ENCODE assay signal across 1 worm cellular context in genomic region chrV:12596795-12597194, ce11.
TF ChIP-seq lines count a peak whose summit lies in the region.

No protein-coding gene starts in this region.

TF ChIP-seq in whole organism, young adult, 124 proteins besides CTCF, POLR2A, EP300 and RAD21 (continued from another document):
- TF ChIP-seq F49E8.2 (tag; optimal IDR thresholded peaks at IDR 0.05; lab: Kevin White, UChicago; ENCODE audit: insufficient read depth) (peak; percentile 45), Y56A3A.18 (GFP tag; IDR thresholded peaks at IDR 0.05; lab: Robert Waterston, UW) (peak; percentile 80; the same call in 1 of the 2 replicates), Y95B8A.8 (GFP tag; IDR thresholded peaks at IDR 0.05; lab: Robert Waterston, UW) (0 out of 2 replicates have a peak, but pooled peaks have one; percentile 27), xnd-1 (tag; optimal IDR thresholded peaks at IDR 0.05; lab: Kevin White, UChicago) (no peak)
TF ChIP-seq in whole organism, young adult: peak in this region for 61.
